Worm (Caenorhabditis elegans): ENCODE results near the gene eri-12.

DNA sequence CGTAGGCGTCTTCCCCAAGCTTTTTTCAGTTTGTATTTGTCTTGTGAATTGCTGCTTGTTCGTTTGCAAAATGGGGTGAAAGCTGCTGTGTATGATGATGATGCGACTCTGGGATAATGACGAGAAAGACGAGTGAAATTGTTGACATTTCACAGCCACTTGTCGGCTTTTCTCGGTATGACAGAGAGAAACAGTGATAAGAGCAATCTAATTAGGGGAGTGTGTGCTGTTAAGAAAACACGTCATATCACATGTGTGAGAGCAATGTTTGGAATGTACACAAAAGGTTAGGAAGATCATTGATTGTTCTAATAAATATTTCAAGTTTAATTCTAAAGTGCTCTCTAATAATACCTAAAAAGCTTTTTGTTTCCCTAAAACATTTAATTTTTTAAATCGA lies 41.0 kb downstream of the eri-12 start:
- TF ChIP-seq ama-1 (optimal IDR thresholded peaks at IDR 0.05) (no peak), hnd-1 (tag; optimal IDR thresholded peaks at IDR 0.05) (no peak), pes-1 (GFP tag; IDR thresholded peaks at IDR 0.05) (no peak), F13C5.2 (tag; optimal IDR thresholded peaks at IDR 0.05) (no peak), flt-1 (GFP tag; IDR thresholded peaks at IDR 0.05) (no peak), ets-7 (tag; optimal IDR thresholded peaks at IDR 0.05) (no peak), tbx-37 (GFP tag; conservative IDR thresholded peaks at IDR 0.05) (no peak), aly-1 (tag; optimal IDR thresholded peaks at IDR 0.05) (no peak), B0310.2 (tag; optimal IDR thresholded peaks at IDR 0.05) (no peak), tra-4 (tag; optimal IDR thresholded peaks at IDR 0.05) (no peak), ceh-13 (GFP tag; optimal IDR thresholded peaks at IDR 0.05) (no peak), sea-1 (GFP tag; conservative IDR thresholded peaks at IDR 0.05) (no peak), tbx-11 (GFP tag; IDR thresholded peaks at IDR 0.05) (no peak), hmg-4 (GFP tag; optimal IDR thresholded peaks at IDR 0.05) (no peak)
